Worm (Caenorhabditis elegans): Measurements from ENCODE around the gene cest-24.

DNA sequence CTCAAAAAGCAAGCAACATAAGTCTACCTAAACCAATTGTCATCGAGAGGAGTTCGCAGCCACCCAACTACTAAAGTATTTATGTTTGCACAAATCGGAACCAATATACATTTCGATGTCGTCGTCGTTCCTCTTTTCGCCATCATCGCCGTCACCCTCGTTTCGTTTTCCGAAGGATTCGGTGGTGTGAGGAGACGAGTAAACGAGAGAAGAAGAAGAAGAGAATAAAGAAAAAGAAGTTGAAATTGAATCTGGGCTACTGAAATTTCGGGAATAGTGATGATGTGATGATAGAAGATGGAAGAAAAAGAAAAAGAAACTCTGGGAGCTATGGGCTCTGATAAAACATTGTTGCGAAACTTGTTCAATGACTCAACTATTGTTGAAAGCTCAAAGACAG, 48.2 kb upstream of the cest-24 start:
- TF ChIP-seq ztf-11 (tag; optimal IDR thresholded peaks at IDR 0.05) (no peak), mdl-1 (tag; optimal IDR thresholded peaks at IDR 0.05) (no peak), aly-2 (tag; optimal IDR thresholded peaks at IDR 0.05) (no peak), ceh-82 (tag; optimal IDR thresholded peaks at IDR 0.05) (no peak), ama-1 (optimal IDR thresholded peaks at IDR 0.05) (no peak), daf-12 (tag; optimal IDR thresholded peaks at IDR 0.05) (no peak), nhr-76 (tag; optimal IDR thresholded peaks at IDR 0.05) (no peak), fkh-10 (GFP tag; optimal IDR thresholded peaks at IDR 0.05) (no peak), R02D3.7 (tag; optimal IDR thresholded peaks at IDR 0.05) (no peak), lin-15B (tag; optimal IDR thresholded peaks at IDR 0.05) (no peak), unc-39 (tag; optimal IDR thresholded peaks at IDR 0.05) (no peak)
